In the genomic region with DNA sequence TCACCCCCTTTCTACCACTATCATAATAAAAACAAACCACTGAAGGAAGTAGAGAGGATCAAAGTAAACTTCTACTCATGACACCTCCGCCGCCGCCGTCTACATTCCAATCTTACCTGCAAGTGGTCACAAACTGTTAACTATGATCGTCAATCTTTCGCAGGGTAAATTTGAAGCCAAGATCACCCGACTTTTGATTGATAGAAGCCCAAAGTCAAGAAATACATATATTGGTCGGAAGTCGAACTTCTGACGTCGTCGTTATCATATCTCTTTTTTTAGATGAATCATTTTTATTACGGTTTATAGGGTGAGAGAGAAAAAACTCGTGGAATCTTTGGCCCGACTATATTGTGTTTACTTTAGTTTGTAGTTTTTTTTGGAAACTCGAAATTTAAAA, we compare ENCODE assay signal across 5 worm cellular contexts.
TF ChIP-seq lines count a peak whose summit lies in the region.

No protein-coding gene starts in this region.

TF ChIP-seq in whole organism, L1 larva, 84 proteins besides CTCF, POLR2A, EP300 and RAD21 (continues in another document):
- TF ChIP-seq tlp-1 (tag; optimal IDR thresholded peaks at IDR 0.05; lab: Kevin White, UChicago), result no peak
- TF ChIP-seq snpc-4 (tag; optimal IDR thresholded peaks at IDR 0.05; lab: Kevin White, UChicago), result no peak
- no peak for TF ChIP-seq mef-2 (tag; optimal IDR thresholded peaks at IDR 0.05; lab: Kevin White, UChicago)
- TF ChIP-seq dpl-1 (GFP tag; optimal IDR thresholded peaks at IDR 0.05; lab: Kevin White, UChicago), result no peak
- TF ChIP-seq Y116A8C.19 (tag; optimal IDR thresholded peaks at IDR 0.05; lab: Kevin White, UChicago; ENCODE audit: borderline replicate concordance), result no peak
- TF ChIP-seq zag-1 (tag; optimal IDR thresholded peaks at IDR 0.05; lab: Kevin White, UChicago), result no peak
- TF ChIP-seq fkh-4 (tag; optimal IDR thresholded peaks at IDR 0.05; lab: Kevin White, UChicago; ENCODE audit: borderline replicate concordance), result no peak
- TF ChIP-seq vab-15 (tag; optimal IDR thresholded peaks at IDR 0.05; lab: Kevin White, UChicago), result no peak
- TF ChIP-seq rnt-1 (tag; optimal IDR thresholded peaks at IDR 0.05; lab: Kevin White, UChicago), result no peak
- no peak for TF ChIP-seq grh-1 (GFP tag; IDR thresholded peaks at IDR 0.05; lab: Robert Waterston, UW)
- TF ChIP-seq ztf-4 (tag; optimal IDR thresholded peaks at IDR 0.05; lab: Kevin White, UChicago), result no peak
- no peak for TF ChIP-seq ets-5 (GFP tag; IDR thresholded peaks at IDR 0.05; lab: Robert Waterston, UW)
- TF ChIP-seq sox-4 (tag; optimal IDR thresholded peaks at IDR 0.05; lab: Kevin White, UChicago), result no peak
- TF ChIP-seq aha-1 (tag; optimal IDR thresholded peaks at IDR 0.05; lab: Kevin White, UChicago), result no peak
- TF ChIP-seq nhr-47 (tag; optimal IDR thresholded peaks at IDR 0.05; lab: Kevin White, UChicago), result peak; percentile 25
- no peak for TF ChIP-seq nhr-77 (tag; optimal IDR thresholded peaks at IDR 0.05; lab: Kevin White, UChicago)
- no peak for TF ChIP-seq hpl-2 (GFP tag; optimal IDR thresholded peaks at IDR 0.05; lab: Kevin White, UChicago)
- TF ChIP-seq alr-1 (tag; optimal IDR thresholded peaks at IDR 0.05; lab: Kevin White, UChicago; ENCODE audit: borderline replicate concordance), result no peak

TF ChIP-seq in whole organism, L2 larva, 48 proteins besides CTCF, POLR2A, EP300 and RAD21 (continues in another document):
- no peak for TF ChIP-seq nhr-237 (tag; optimal IDR thresholded peaks at IDR 0.05; lab: Kevin White, UChicago)
- peak; percentile 66 for TF ChIP-seq sma-3 (GFP tag; optimal IDR thresholded peaks at IDR 0.05; lab: Kevin White, UChicago)
- TF ChIP-seq elt-3 (tag; optimal IDR thresholded peaks at IDR 0.05; lab: Kevin White, UChicago), result no peak
- TF ChIP-seq C34F6.9 (tag; optimal IDR thresholded peaks at IDR 0.05; lab: Kevin White, UChicago), result no peak
- no peak for TF ChIP-seq ZK546.5 (tag; optimal IDR thresholded peaks at IDR 0.05; lab: Kevin White, UChicago)
- TF ChIP-seq alr-1 (tag; optimal IDR thresholded peaks at IDR 0.05; lab: Kevin White, UChicago), result no peak
- no peak for TF ChIP-seq ztf-11 (tag; optimal IDR thresholded peaks at IDR 0.05; lab: Kevin White, UChicago)
- TF ChIP-seq ceh-82 (tag; optimal IDR thresholded peaks at IDR 0.05; lab: Kevin White, UChicago), result no peak
- TF ChIP-seq sma-9 (GFP tag; optimal IDR thresholded peaks at IDR 0.05; lab: Kevin White, UChicago), result peak; percentile 95
- TF ChIP-seq sma-9 (tag; optimal IDR thresholded peaks at IDR 0.05; lab: Kevin White, UChicago), result no peak
- TF ChIP-seq Y55F3AM.14 (GFP tag; optimal IDR thresholded peaks at IDR 0.05; lab: Kevin White, UChicago), result no peak
- TF ChIP-seq zag-1 (tag; optimal IDR thresholded peaks at IDR 0.05; lab: Kevin White, UChicago), result no peak
- no peak for TF ChIP-seq mbf-1 (tag; optimal IDR thresholded peaks at IDR 0.05; lab: Kevin White, UChicago)
- TF ChIP-seq mdl-1 (tag; optimal IDR thresholded peaks at IDR 0.05; lab: Kevin White, UChicago), result peak in 1 of 2 experiments; percentile 16
- peak; percentile 79 for TF ChIP-seq nhr-21 (tag; optimal IDR thresholded peaks at IDR 0.05; lab: Kevin White, UChicago)
- peak; percentile 24 for TF ChIP-seq egl-27 (tag; optimal IDR thresholded peaks at IDR 0.05; lab: Kevin White, UChicago)
- peak; percentile 5 for TF ChIP-seq blmp-1 (tag; optimal IDR thresholded peaks at IDR 0.05; lab: Kevin White, UChicago; ENCODE audit: insufficient read depth)
- peak; percentile 77 for TF ChIP-seq nhr-25 (tag; optimal IDR thresholded peaks at IDR 0.05; lab: Kevin White, UChicago)

TF ChIP-seq in whole organism, L3 larva, 47 proteins besides CTCF, POLR2A, EP300 and RAD21:
- peak; percentile 92 for TF ChIP-seq nhr-43 (tag; optimal IDR thresholded peaks at IDR 0.05; lab: Kevin White, UChicago; ENCODE audit: poor library complexity, severe bottlenecking)
- no peak for TF ChIP-seq fos-1 (tag; optimal IDR thresholded peaks at IDR 0.05; lab: Kevin White, UChicago)
- peak; percentile 39 for TF ChIP-seq nhr-23 (tag; optimal IDR thresholded peaks at IDR 0.05; lab: Kevin White, UChicago)
- no peak for TF ChIP-seq ceh-28 (tag; optimal IDR thresholded peaks at IDR 0.05; lab: Kevin White, UChicago)
- TF ChIP-seq nhr-76 (tag; optimal IDR thresholded peaks at IDR 0.05; lab: Kevin White, UChicago), result peak; percentile 30
- TF ChIP-seq nhr-28 (tag; optimal IDR thresholded peaks at IDR 0.05; lab: Kevin White, UChicago), result no peak
- TF ChIP-seq zag-1 (tag; optimal IDR thresholded peaks at IDR 0.05; lab: Kevin White, UChicago), result no peak
- peak; percentile 36 for TF ChIP-seq nhr-25 (tag; optimal IDR thresholded peaks at IDR 0.05; lab: Kevin White, UChicago)
- peak in 1 of 3 experiments; percentile 73 for TF ChIP-seq elt-3 (tag; optimal IDR thresholded peaks at IDR 0.05; lab: Kevin White, UChicago)
TF ChIP-seq in whole organism, L3 larva: peak in this region for 5.

TF ChIP-seq in whole organism, L4 larva, 104 proteins besides CTCF, POLR2A, EP300 and RAD21 (continues in another document):
- peak; percentile 68 for TF ChIP-seq nhr-48 (tag; optimal IDR thresholded peaks at IDR 0.05; lab: Kevin White, UChicago)
- no peak for TF ChIP-seq php-3 (GFP tag; IDR thresholded peaks at IDR 0.05; lab: Robert Waterston, UW)
- no peak for TF ChIP-seq attf-4 (tag; optimal IDR thresholded peaks at IDR 0.05; lab: Kevin White, UChicago)
- TF ChIP-seq aly-2 (tag; optimal IDR thresholded peaks at IDR 0.05; lab: Kevin White, UChicago), result no peak
- no peak for TF ChIP-seq lir-3 (tag; optimal IDR thresholded peaks at IDR 0.05; lab: Kevin White, UChicago)
- TF ChIP-seq mdl-1 (tag; optimal IDR thresholded peaks at IDR 0.05; lab: Kevin White, UChicago), result peak; percentile 56 to 66
- TF ChIP-seq egl-43 (GFP tag; IDR thresholded peaks at IDR 0.05; lab: Robert Waterston, UW), result no peak
- peak; percentile 75; the same call in 1 of the 2 replicates for TF ChIP-seq tra-1 (GFP tag; IDR thresholded peaks at IDR 0.05; lab: Robert Waterston, UW)
- no peak for TF ChIP-seq lin-29 (GFP tag; IDR thresholded peaks at IDR 0.05; lab: Robert Waterston, UW)
- peak; percentile 18 for TF ChIP-seq hlh-30 (tag; optimal IDR thresholded peaks at IDR 0.05; lab: Kevin White, UChicago; ENCODE audit: insufficient read depth)
- no peak for TF ChIP-seq duxl-1 (tag; optimal IDR thresholded peaks at IDR 0.05; lab: Kevin White, UChicago; ENCODE audit: poor library complexity)
- no peak for TF ChIP-seq ceh-44 (GFP tag; IDR thresholded peaks at IDR 0.05; lab: Robert Waterston, UW)
- TF ChIP-seq lsy-2 (tag; optimal IDR thresholded peaks at IDR 0.05; lab: Kevin White, UChicago), result peak in 1 of 2 experiments; percentile 33
- TF ChIP-seq jun-1 (tag; optimal IDR thresholded peaks at IDR 0.05; lab: Kevin White, UChicago), result no peak
- TF ChIP-seq T20F7.1 (GFP tag; optimal IDR thresholded peaks at IDR 0.05; lab: Kevin White, UChicago), result no peak
- TF ChIP-seq nhr-41 (GFP tag; IDR thresholded peaks at IDR 0.05; lab: Robert Waterston, UW), result no peak
- TF ChIP-seq gei-8 (GFP tag; optimal IDR thresholded peaks at IDR 0.05; lab: Kevin White, UChicago), result no peak
- no peak for TF ChIP-seq Y48G9A.11 (GFP tag; IDR thresholded peaks at IDR 0.05; lab: Robert Waterston, UW)
- no peak for TF ChIP-seq vab-7 (GFP tag; IDR thresholded peaks at IDR 0.05; lab: Robert Waterston, UW)
- TF ChIP-seq snpc-4 (tag; optimal IDR thresholded peaks at IDR 0.05; lab: Kevin White, UChicago), result no peak
- TF ChIP-seq nhr-77 (tag; optimal IDR thresholded peaks at IDR 0.05; lab: Kevin White, UChicago), result no peak
- TF ChIP-seq nhr-237 (tag; optimal IDR thresholded peaks at IDR 0.05; lab: Kevin White, UChicago), result no peak
- TF ChIP-seq F49E8.2 (tag; optimal IDR thresholded peaks at IDR 0.05; lab: Kevin White, UChicago; ENCODE audit: borderline replicate concordance), result no peak
- TF ChIP-seq mxl-3 (GFP tag; optimal IDR thresholded peaks at IDR 0.05; lab: Kevin White, UChicago), result no peak

TF ChIP-seq in whole organism, young adult, 124 proteins besides CTCF, POLR2A, EP300 and RAD21:
- TF ChIP-seq K11D2.4 (GFP tag; IDR thresholded peaks at IDR 0.05; lab: Robert Waterston, UW) (0 out of 2 replicates have a peak, but pooled peaks have one; percentile 49), Y53F4B.3 (GFP tag; IDR thresholded peaks at IDR 0.05; lab: Robert Waterston, UW) (no peak), lir-1 (GFP tag; conservative IDR thresholded peaks at IDR 0.05; lab: Robert Waterston, UW) (no peak), F49E8.2 (tag; optimal IDR thresholded peaks at IDR 0.05; lab: Kevin White, UChicago; ENCODE audit: insufficient read depth) (no peak), madf-10 (tag; optimal IDR thresholded peaks at IDR 0.05; lab: Kevin White, UChicago) (no peak), ztf-18 (tag; optimal IDR thresholded peaks at IDR 0.05; lab: Kevin White, UChicago) (no peak), snpc-3.4 (tag; optimal IDR thresholded peaks at IDR 0.05; lab: Kevin White, UChicago) (no peak), lsl-1 (GFP tag; optimal IDR thresholded peaks at IDR 0.05; lab: Kevin White, UChicago) (no peak), die-1 (tag; optimal IDR thresholded peaks at IDR 0.05; lab: Kevin White, UChicago) (peak; percentile 13), lin-40 (tag; optimal IDR thresholded peaks at IDR 0.05; lab: Kevin White, UChicago) (peak; percentile 36), mel-28 (tag; optimal IDR thresholded peaks at IDR 0.05; lab: Kevin White, UChicago; ENCODE audit: borderline replicate concordance) (no peak), hrde-1 (tag; optimal IDR thresholded peaks at IDR 0.05; lab: Kevin White, UChicago; ENCODE audit: borderline replicate concordance) (no peak), egl-18 (GFP tag; IDR thresholded peaks at IDR 0.05; lab: Robert Waterston, UW) (no peak), ztf-26 (tag; optimal IDR thresholded peaks at IDR 0.05; lab: Kevin White, UChicago) (peak; percentile 43), somi-1 (GFP tag; optimal IDR thresholded peaks at IDR 0.05; lab: Kevin White, UChicago) (peak; percentile 64), pha-4 (tag; optimal IDR thresholded peaks at IDR 0.05; lab: Kevin White, UChicago) (no peak), ztf-25 (GFP tag; IDR thresholded peaks at IDR 0.05; lab: Robert Waterston, UW) (no peak), C06A6.2 (GFP tag; conservative IDR thresholded peaks at IDR 0.05; lab: Robert Waterston, UW) (0 out of 2 replicates have a peak, but pooled peaks have one; percentile 13), efl-1 (GFP tag; optimal IDR thresholded peaks at IDR 0.05; lab: Kevin White, UChicago) (no peak), ztf-22 (GFP tag; optimal IDR thresholded peaks at IDR 0.05; lab: Kevin White, UChicago) (no peak), Y56A3A.18 (GFP tag; IDR thresholded peaks at IDR 0.05; lab: Robert Waterston, UW) (no peak)
